Worm (Caenorhabditis elegans): Measurements from ENCODE around the gene K09C6.2.

DNA sequence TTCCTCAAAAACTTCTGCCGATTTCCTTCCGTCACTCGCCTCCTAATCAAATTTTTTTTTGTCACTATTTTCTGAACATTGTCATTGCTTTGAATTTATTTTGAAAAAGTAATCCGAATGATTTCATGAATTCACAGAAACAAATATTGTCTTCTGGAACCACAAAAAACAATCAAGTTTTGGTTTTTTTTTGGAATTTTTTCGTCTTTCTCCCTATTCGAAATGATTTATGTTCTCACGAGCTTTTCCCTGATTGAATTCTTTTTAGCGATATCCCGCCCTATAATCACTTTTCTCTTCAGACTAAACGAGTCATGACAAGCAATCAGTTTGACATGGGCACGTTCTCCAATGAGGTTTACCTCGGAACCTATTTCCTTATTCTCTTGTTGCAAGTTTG is 23.3 kb upstream of the K09C6.2 start, which contains the start of gene F41H8.1:
- TF ChIP-seq lsy-2 (tag; optimal IDR thresholded peaks at IDR 0.05), result no peak
- TF ChIP-seq snpc-4 (tag; optimal IDR thresholded peaks at IDR 0.05), result no peak
- no peak for TF ChIP-seq nhr-77 (tag; optimal IDR thresholded peaks at IDR 0.05)
